Worm (Caenorhabditis elegans) whole organism, L4/young adult: ENCODE measurements around the gene K09C4.5.

Experiments
- W03F9.2 ChIP-seq: fragments of 150-350 bp; optimal IDR thresholded peaks from 2 replicates; lab custom pipeline; 2014; ENCODE audit warnings: missing biosample characterization, missing genetic modification characterization
- dao-5 ChIP-seq: sonication (generic microtip); optimal IDR thresholded peaks from 2 replicates; lab custom pipeline; 2016; ENCODE audit warnings: missing genotype, missing genetic modification characterization, moderate library complexity, missing compliant biosample characterization
- him-1 ChIP-seq: sonication (generic microtip); optimal IDR thresholded peaks from 2 replicates; lab custom pipeline; 2016; ENCODE audit warnings: missing genotype, missing genetic modification reagents, missing genetic modification characterization, missing compliant biosample characterization

- TF ChIP-seq him-1 (tag; lab: Kevin White, UChicago) (no peak), W03F9.2 (tag; lab: Kevin White, UChicago) (no peak), dao-5 (no peak)
Observed at ce11 chrX:3300582-3300981, 18.2 kb downstream of the K09C4.5 start.
